Worm (Caenorhabditis elegans): ENCODE measurements around the gene C46C2.3.

- TF ChIP-seq ztf-28 (GFP tag; IDR thresholded peaks at IDR 0.05), result no peak
- TF ChIP-seq repo-1 (tag; optimal IDR thresholded peaks at IDR 0.05), result no peak
- TF ChIP-seq pha-4 (tag; optimal IDR thresholded peaks at IDR 0.05), result no peak
- TF ChIP-seq somi-1 (GFP tag; optimal IDR thresholded peaks at IDR 0.05), result no peak
- no peak for TF ChIP-seq ama-1 (optimal IDR thresholded peaks at IDR 0.05)
- TF ChIP-seq ama-1 (GFP tag; optimal IDR thresholded peaks at IDR 0.05), result no peak
- TF ChIP-seq nfya-1 (tag; optimal IDR thresholded peaks at IDR 0.05; ENCODE audit: borderline replicate concordance, insufficient read depth), result no peak
- no peak for TF ChIP-seq athp-1 (tag; optimal IDR thresholded peaks at IDR 0.05)
- no peak for TF ChIP-seq unc-62 (GFP tag; optimal IDR thresholded peaks at IDR 0.05)
- no peak for TF ChIP-seq aptf-2 (GFP tag; conservative IDR thresholded peaks at IDR 0.05)
- no peak for TF ChIP-seq let-526 (GFP tag; IDR thresholded peaks at IDR 0.05)
- no peak for TF ChIP-seq ceh-91 (GFP tag; IDR thresholded peaks at IDR 0.05)
- TF ChIP-seq F55B11.4 (tag; optimal IDR thresholded peaks at IDR 0.05; ENCODE audit: borderline replicate concordance, insufficient read depth), result no peak
- TF ChIP-seq sea-2 (GFP tag; IDR thresholded peaks at IDR 0.05), result no peak
Observed at ce11 chrIV:9227650-9228049, 2.7 kb downstream of the C46C2.3 start.

Data from whole organism, young adult.